Fruit fly (Drosophila melanogaster): ENCODE results near the gene Vajk3.
A peak's percentile ranks its signal among the peaks of the same experiment; 100 is the strongest.

The Vajk3 gene

dm6 chr2L:13909033-13909432, 38.2 kb downstream of the Vajk3 start, which contains the start of gene Ance-2:
Gene Ance-2 (plus strand): TSS chr2L:13909333.
- TF ChIP-seq Pif1A (GFP tag; optimal IDR thresholded peaks at IDR 0.05), result no peak
- TF ChIP-seq rn (GFP tag; IDR thresholded peaks at IDR 0.05), result no peak
- TF ChIP-seq Snoo (tag; optimal IDR thresholded peaks at IDR 0.05), result no peak
- TF ChIP-seq CG34367 (tag; optimal IDR thresholded peaks at IDR 0.05), result no peak
- no peak for TF ChIP-seq CG8301 (tag; optimal IDR thresholded peaks at IDR 0.05)

dm6 chr2L:13905848-13906585, 41.3 kb downstream of the Vajk3 start:
- TF ChIP-seq CG15710 (tag; optimal IDR thresholded peaks at IDR 0.05), result no peak
- no peak for TF ChIP-seq rn (GFP tag; IDR thresholded peaks at IDR 0.05)
- no peak for TF ChIP-seq D1 (tag; optimal IDR thresholded peaks at IDR 0.05)
- no peak for TF ChIP-seq CG32121 (GFP tag; IDR thresholded peaks at IDR 0.05)
- TF ChIP-seq CG4496 (GFP tag; IDR thresholded peaks at IDR 0.05), result no peak
- no peak for TF ChIP-seq CG10348 (GFP tag; IDR thresholded peaks at IDR 0.05)
- TF ChIP-seq CG17806 (tag; optimal IDR thresholded peaks at IDR 0.05), result no peak
- no peak for TF ChIP-seq Ets98B (GFP tag; IDR thresholded peaks at IDR 0.05)
- no peak for TF ChIP-seq CG34367 (tag; optimal IDR thresholded peaks at IDR 0.05)

dm6 chr2L:13905072-13905847, 42.0 kb downstream of the Vajk3 start, which contains the start of gene Ance:
Gene Ance (plus strand): TSS chr2L:13905645.
- TF ChIP-seq CG15710 (tag; optimal IDR thresholded peaks at IDR 0.05) (peak; percentile 75), CG8159 (tag; optimal IDR thresholded peaks at IDR 0.05) (peak; percentile 61), Pif1B (GFP tag; optimal IDR thresholded peaks at IDR 0.05) (peak; percentile 53), CG34367 (tag; optimal IDR thresholded peaks at IDR 0.05) (peak; percentile 53), CG9948 (tag; optimal IDR thresholded peaks at IDR 0.05) (peak; percentile 38), CG10348 (GFP tag; IDR thresholded peaks at IDR 0.05) (no peak), Pif1A (GFP tag; optimal IDR thresholded peaks at IDR 0.05) (peak; percentile 49), CG32121 (GFP tag; IDR thresholded peaks at IDR 0.05) (peak; percentile 40; the same call in 1 of the 2 replicates), CG17806 (tag; optimal IDR thresholded peaks at IDR 0.05) (no peak), CG8301 (tag; optimal IDR thresholded peaks at IDR 0.05) (no peak), D1 (tag; optimal IDR thresholded peaks at IDR 0.05) (no peak), fd96Ca (GFP tag; IDR thresholded peaks at IDR 0.05) (peak; percentile 62; the same call in 2 of the 3 replicates), CG13204 (GFP tag; optimal IDR thresholded peaks at IDR 0.05) (no peak), Ets98B (GFP tag; IDR thresholded peaks at IDR 0.05) (peak; percentile 25; the same call in 1 of the 2 replicates), CG14655 (GFP tag; optimal IDR thresholded peaks at IDR 0.05) (no peak), CG12605 (GFP tag; IDR thresholded peaks at IDR 0.05) (no peak), Snoo (tag; optimal IDR thresholded peaks at IDR 0.05) (peak; percentile 37), gl (tag; optimal IDR thresholded peaks at IDR 0.05) (no peak), EcR (GFP tag; optimal IDR thresholded peaks at IDR 0.05) (peak; percentile 28), CG4496 (GFP tag; IDR thresholded peaks at IDR 0.05) (peak; percentile 62), rn (GFP tag; IDR thresholded peaks at IDR 0.05) (no peak)

- TF ChIP-seq Pif1A (GFP tag; optimal IDR thresholded peaks at IDR 0.05), result no peak
- 0 out of 2 replicates have a peak, but pooled peaks have one; percentile 17 for TF ChIP-seq CG12605 (GFP tag; IDR thresholded peaks at IDR 0.05)
- TF ChIP-seq gl (tag; optimal IDR thresholded peaks at IDR 0.05), result no peak
- TF ChIP-seq CG32121 (GFP tag; IDR thresholded peaks at IDR 0.05), result peak; percentile 90
- TF ChIP-seq CG15710 (tag; optimal IDR thresholded peaks at IDR 0.05), result peak; percentile 80
- TF ChIP-seq CG17806 (tag; optimal IDR thresholded peaks at IDR 0.05), result peak; percentile 59
- peak; percentile 72 for TF ChIP-seq Snoo (tag; optimal IDR thresholded peaks at IDR 0.05)
- TF ChIP-seq CG9948 (tag; optimal IDR thresholded peaks at IDR 0.05), result peak; percentile 41
- TF ChIP-seq rn (GFP tag; IDR thresholded peaks at IDR 0.05), result peak; percentile 65
- TF ChIP-seq D1 (tag; optimal IDR thresholded peaks at IDR 0.05), result no peak
- no peak for TF ChIP-seq CG8159 (tag; optimal IDR thresholded peaks at IDR 0.05)
- peak; percentile 63 for TF ChIP-seq CG8301 (tag; optimal IDR thresholded peaks at IDR 0.05)
- peak; percentile 55; the same call in 1 of the 2 replicates for TF ChIP-seq CG10348 (GFP tag; IDR thresholded peaks at IDR 0.05)
- peak; percentile 93 for TF ChIP-seq CG4496 (GFP tag; IDR thresholded peaks at IDR 0.05)
- peak; percentile 98 for TF ChIP-seq fd96Ca (GFP tag; IDR thresholded peaks at IDR 0.05)
- TF ChIP-seq CG14655 (GFP tag; optimal IDR thresholded peaks at IDR 0.05), result no peak
- peak; percentile 89 for TF ChIP-seq Ets98B (GFP tag; IDR thresholded peaks at IDR 0.05)
- TF ChIP-seq Pif1B (GFP tag; optimal IDR thresholded peaks at IDR 0.05), result no peak
- TF ChIP-seq CG34367 (tag; optimal IDR thresholded peaks at IDR 0.05), result peak; percentile 72
- TF ChIP-seq EcR (GFP tag; optimal IDR thresholded peaks at IDR 0.05), result no peak
- no peak for TF ChIP-seq CG13204 (GFP tag; optimal IDR thresholded peaks at IDR 0.05)
Observed at dm6 chr2L:13904331-13904911, 42.9 kb downstream of the Vajk3 start, which contains the start of gene Smg5. Gene Smg5 (minus strand): TSS chr2L:13904661.

dm6 chr2L:13903796-13904330, 43.4 kb downstream of the Vajk3 start:
- TF ChIP-seq rn (GFP tag; IDR thresholded peaks at IDR 0.05), result no peak
- peak; percentile 39 for TF ChIP-seq EcR (GFP tag; optimal IDR thresholded peaks at IDR 0.05)

Data from whole organism, pupa.